Worm (Caenorhabditis elegans) whole organism, L1 larva: ENCODE results near the gene ZK1058.3.

Experiments
- alr-1 ChIP-seq: fragments of 200-800 bp; sonication (Bioruptor generic); optimal IDR thresholded peaks from 2 replicates; lab custom pipeline; 2018; ENCODE audit warnings: borderline replicate concordance, mild to moderate bottlenecking, missing genetic modification characterization, missing compliant biosample characterization
- efl-1 ChIP-seq, 4 experiments: fragments of 150-350 bp; optimal IDR thresholded peaks in 3 of 4; peaks in 1 of 4; 1 replicate in 1 of 4; 2 replicates in 3 of 4; lab custom pipeline; 2014; ENCODE audit warnings: missing biosample characterization in 2 of 4, missing genetic modification characterization in 2 of 4, missing genetic modification reagents in 2 of 4
- hlh-4 ChIP-seq: sonication (generic microtip); optimal IDR thresholded peaks from 2 replicates; lab custom pipeline; 2016; ENCODE audit warnings: mild to moderate bottlenecking, missing genetic modification characterization, missing compliant biosample characterization
- lin-14 ChIP-seq: fragments of 200-800 bp; sonication (Bioruptor generic); optimal IDR thresholded peaks from 2 replicates; lab custom pipeline; 2018; ENCODE audit warnings: mild to moderate bottlenecking, missing genetic modification characterization, moderate library complexity, missing compliant biosample characterization
- nhr-76 ChIP-seq: sonication (generic microtip); optimal IDR thresholded peaks from 2 replicates; lab custom pipeline; 2017; ENCODE audit warnings: missing biosample characterization, missing genetic modification characterization
- nhr-85 ChIP-seq: sonication (generic microtip); peaks from one replicate; lab custom pipeline; 2016; ENCODE audit warnings: missing genetic modification characterization, inconsistent platforms, missing compliant biosample characterization
- rnt-1 ChIP-seq: sonication (generic microtip); optimal IDR thresholded peaks from 2 replicates; lab custom pipeline; 2016; ENCODE audit warnings: mild to moderate bottlenecking, missing genetic modification characterization, moderate library complexity, missing compliant biosample characterization
- sox-4 ChIP-seq: sonication (generic microtip); optimal IDR thresholded peaks from 2 replicates; lab custom pipeline; 2016; ENCODE audit warnings: missing genetic modification characterization, missing compliant biosample characterization
- swsn-7 ChIP-seq: sonication (generic microtip); optimal IDR thresholded peaks from 2 replicates; lab custom pipeline; 2016; ENCODE audit warnings: missing genetic modification characterization, missing compliant biosample characterization
- tlp-1 ChIP-seq: fragments of 150-350 bp; optimal IDR thresholded peaks from 2 replicates; lab custom pipeline; 2014; ENCODE audit warnings: missing biosample characterization, missing genetic modification characterization
- vab-15 ChIP-seq: sonication (generic microtip); optimal IDR thresholded peaks from 2 replicates; lab custom pipeline; 2017; ENCODE audit warnings: missing genotype, mild to moderate bottlenecking, missing genetic modification characterization, missing compliant biosample characterization
- zag-1 ChIP-seq: fragments of 150-350 bp; optimal IDR thresholded peaks from 2 replicates; lab custom pipeline; 2014; ENCODE audit warnings: missing biosample characterization, missing genetic modification characterization

The ZK1058.3 gene

ce11 chrIII:3964237-3964636 is 45.6 kb downstream of the ZK1058.3 start, which contains the start of gene R10E9.2:
Gene R10E9.2 (minus strand): TSS chrIII:3964337.
- no peak for TF ChIP-seq sox-4
- peak; percentile 36 for TF ChIP-seq nhr-85

ce11 chrIII:3966143-3966542 is 47.5 kb downstream of the ZK1058.3 start:
- TF ChIP-seq rnt-1 (tag; lab: Kevin White, UChicago) (no peak), nhr-76 (tag; lab: Kevin White, UChicago) (no peak), zag-1 (tag; lab: Kevin White, UChicago) (no peak), swsn-7 (tag; lab: Kevin White, UChicago) (no peak), alr-1 (tag; lab: Kevin White, UChicago) (no peak), vab-15 (tag; lab: Kevin White, UChicago) (no peak), hlh-4 (no peak)

ce11 chrIII:3969133-3969532 is 50.5 kb downstream of the ZK1058.3 start:
- TF ChIP-seq lin-14 (GFP tag; lab: Kevin White, UChicago), result peak; percentile 45
- no peak for TF ChIP-seq efl-1 (optimal IDR thresholded peaks at IDR 0.05; lab: Kevin White, UChicago)
- peak in 1 of 2 experiments; percentile 61 for TF ChIP-seq efl-1 (GFP tag; optimal IDR thresholded peaks at IDR 0.05 in 1 of 2; lab: Kevin White, UChicago)
- TF ChIP-seq tlp-1 (tag; lab: Kevin White, UChicago), result no peak
